Fruit fly (Drosophila melanogaster) whole organism, prepupa: ENCODE measurements around the gene CG14441.

ENCODE experiments used
- CG10631 ChIP-seq: fragments of 200-800 bp; sonication (Bioruptor generic); optimal IDR thresholded peaks from 2 replicates; lab custom pipeline; 2016; ENCODE audit warnings: missing biosample characterization, missing genetic modification characterization
- CG11294 ChIP-seq: fragments of 200-800 bp; sonication (Bioruptor generic); IDR thresholded peaks from 2 replicates; pipeline ENCODE4 v1.3.6; 2022; ENCODE audit warnings: missing biosample characterization, missing genetic modification characterization
- CG11762 ChIP-seq: fragments of 200-800 bp; sonication (Bioruptor generic); optimal IDR thresholded peaks from 3 replicates; lab custom pipeline; 2016; ENCODE audit warnings: missing biosample characterization, missing genetic modification characterization; ENCODE audit not compliant: insufficient read depth
- CG15336 ChIP-seq: fragments of 200-800 bp; sonication (Bioruptor generic); IDR thresholded peaks from 2 replicates; pipeline ENCODE4 v1.3.6; 2022; ENCODE audit warnings: missing biosample characterization, missing genetic modification characterization
- CG1621 ChIP-seq: fragments of 200-800 bp; sonication (Bioruptor generic); optimal IDR thresholded peaks from 3 replicates; lab custom pipeline; 2018; ENCODE audit warnings: missing biosample characterization, mild to moderate bottlenecking, missing genetic modification characterization
- CG3032 ChIP-seq: fragments of 200-800 bp; optimal IDR thresholded peaks from 2 replicates; lab custom pipeline; 2019; ENCODE audit warnings: missing biosample characterization, mild to moderate bottlenecking, missing genetic modification characterization, moderate library complexity
- CG31627 ChIP-seq: fragments of 200-800 bp; sonication (Bioruptor generic); optimal IDR thresholded peaks from 3 replicates; lab custom pipeline; 2016; ENCODE audit warnings: missing biosample characterization, missing genetic modification characterization
- CG34406 ChIP-seq: fragments of 200-800 bp; sonication (Bioruptor generic); optimal IDR thresholded peaks from 3 replicates; lab custom pipeline; 2016; ENCODE audit warnings: missing biosample characterization, missing genetic modification characterization
- CG3919 ChIP-seq: fragments of 200-800 bp; sonication (Bioruptor generic); optimal IDR thresholded peaks from 3 replicates; lab custom pipeline; 2016; ENCODE audit warnings: missing biosample characterization, missing genetic modification characterization
- CG4318 ChIP-seq: fragments of 200-800 bp; sonication (Bioruptor generic); optimal IDR thresholded peaks from 3 replicates; lab custom pipeline; 2017; ENCODE audit warnings: missing biosample characterization, mild to moderate bottlenecking, missing genetic modification characterization
- CG6163 ChIP-seq: fragments of 200-800 bp; sonication (Bioruptor generic); IDR thresholded peaks from 3 replicates; pipeline ENCODE4 v1.3.6; 2022; ENCODE audit warnings: missing biosample characterization, missing genetic modification characterization
- CG6276 ChIP-seq: fragments of 200-800 bp; sonication (Bioruptor generic); optimal IDR thresholded peaks from 2 replicates; lab custom pipeline; 2017; ENCODE audit warnings: missing biosample characterization, mild to moderate bottlenecking, missing genetic modification characterization
- CG6792 ChIP-seq: fragments of 200-800 bp; sonication (Bioruptor generic); optimal IDR thresholded peaks from 3 replicates; lab custom pipeline; 2016; ENCODE audit warnings: missing biosample characterization, missing genetic modification characterization
- CG6808 ChIP-seq: fragments of 200-800 bp; sonication (Bioruptor generic); optimal IDR thresholded peaks from 3 replicates; lab custom pipeline; 2017; ENCODE audit warnings: missing biosample characterization, missing genetic modification characterization, mild to moderate bottlenecking, moderate library complexity, missing genetic modification reagents
- CG6854 ChIP-seq: fragments of 200-800 bp; sonication (Bioruptor generic); optimal IDR thresholded peaks from 2 replicates; lab custom pipeline; 2017; ENCODE audit warnings: missing biosample characterization, mild to moderate bottlenecking, missing genetic modification characterization
- CG7368 ChIP-seq: fragments of 200-800 bp; sonication (Bioruptor generic); optimal IDR thresholded peaks from 3 replicates; lab custom pipeline; 2016; ENCODE audit warnings: missing biosample characterization, missing genetic modification characterization
- CG8119 ChIP-seq: fragments of 200-800 bp; sonication (Bioruptor generic); IDR thresholded peaks from 3 replicates; pipeline ENCODE4 v1.3.6; 2022; ENCODE audit warnings: missing biosample characterization, missing genetic modification characterization
- CG8632 ChIP-seq: fragments of 200-800 bp; sonication (Bioruptor generic); optimal IDR thresholded peaks from 3 replicates; lab custom pipeline; 2016; ENCODE audit warnings: missing biosample characterization, missing genetic modification characterization
- CG9139 ChIP-seq: fragments of 200-800 bp; sonication (Bioruptor generic); optimal IDR thresholded peaks from 3 replicates; lab custom pipeline; 2017; ENCODE audit warnings: missing biosample characterization, mild to moderate bottlenecking, missing genetic modification characterization
- Eip78C ChIP-seq: fragments of 200-800 bp; sonication (Bioruptor generic); peaks from one replicate; lab custom pipeline; 2016; ENCODE audit warnings: missing biosample characterization, missing genetic modification characterization
- Eip93F ChIP-seq: fragments of 200-800 bp; sonication (Bioruptor generic); optimal IDR thresholded peaks from 2 replicates; lab custom pipeline; 2016; ENCODE audit warnings: missing biosample characterization, mild to moderate bottlenecking, missing genetic modification characterization
- Ets21C ChIP-seq: fragments of 200-800 bp; sonication (Bioruptor generic); optimal IDR thresholded peaks from 3 replicates; lab custom pipeline; 2016; ENCODE audit warnings: missing biosample characterization, missing genetic modification characterization
- Ets96B ChIP-seq: fragments of 200-800 bp; optimal IDR thresholded peaks from 2 replicates; lab custom pipeline; 2019; ENCODE audit warnings: missing biosample characterization, mild to moderate bottlenecking, missing genetic modification characterization, moderate library complexity
- Gug ChIP-seq: fragments of 200-800 bp; sonication (Bioruptor generic); IDR thresholded peaks from 2 replicates; pipeline ENCODE4 v1.3.6; 2022; ENCODE audit warnings: missing biosample characterization, missing genetic modification characterization
- Hr38 ChIP-seq: sonication (Bioruptor generic); optimal IDR thresholded peaks from 2 replicates; lab custom pipeline; 2016; ENCODE audit warnings: missing biosample characterization, missing genetic modification characterization
- Hr39 ChIP-seq: fragments of 200-800 bp; sonication (Bioruptor generic); optimal IDR thresholded peaks from 2 replicates; lab custom pipeline; 2016; ENCODE audit warnings: missing biosample characterization, missing genetic modification characterization
- Hr4 ChIP-seq: fragments of 200-800 bp; sonication (Bioruptor generic); optimal IDR thresholded peaks from 3 replicates; lab custom pipeline; 2016; ENCODE audit warnings: missing biosample characterization, missing genetic modification characterization
- Lpt ChIP-seq: fragments of 200-800 bp; sonication (Bioruptor generic); optimal IDR thresholded peaks from 3 replicates; lab custom pipeline; 2016; ENCODE audit warnings: missing biosample characterization, missing genetic modification characterization
- Met ChIP-seq: fragments of 200-800 bp; sonication (Bioruptor generic); optimal IDR thresholded peaks from 3 replicates; lab custom pipeline; 2016; ENCODE audit warnings: missing biosample characterization, missing genetic modification characterization
- OdsH ChIP-seq: fragments of 200-800 bp; sonication (Bioruptor generic); optimal IDR thresholded peaks from 3 replicates; lab custom pipeline; 2016; ENCODE audit warnings: missing biosample characterization, missing genetic modification characterization
- Smox ChIP-seq: fragments of 200-800 bp; sonication (Bioruptor generic); optimal IDR thresholded peaks from 3 replicates; lab custom pipeline; 2016; ENCODE audit warnings: missing biosample characterization, missing genetic modification characterization
- Sox102F ChIP-seq: fragments of 200-800 bp; sonication (Bioruptor generic); optimal IDR thresholded peaks from 2 replicates; lab custom pipeline; 2016; ENCODE audit warnings: missing biosample characterization, mild to moderate bottlenecking, missing genetic modification characterization
- Sox14 ChIP-seq: fragments of 200-800 bp; sonication (Bioruptor generic); optimal IDR thresholded peaks from 3 replicates; lab custom pipeline; 2016; ENCODE audit warnings: missing biosample characterization, missing genetic modification characterization
- cyc ChIP-seq: fragments of 200-800 bp; sonication (Bioruptor generic); optimal IDR thresholded peaks from 3 replicates; lab custom pipeline; 2016; ENCODE audit warnings: missing biosample characterization, missing genetic modification characterization
- dac ChIP-seq: fragments of 200-800 bp; sonication (Bioruptor generic); optimal IDR thresholded peaks from 2 replicates; lab custom pipeline; 2017; ENCODE audit warnings: missing biosample characterization, mild to moderate bottlenecking, missing genetic modification characterization
- dsx ChIP-seq: fragments of 200-800 bp; optimal IDR thresholded peaks from 3 replicates; lab custom pipeline; 2019; ENCODE audit warnings: missing biosample characterization, mild to moderate bottlenecking, missing genetic modification characterization, moderate library complexity; ENCODE audit not compliant: poor library complexity, severe bottlenecking
- eg ChIP-seq: fragments of 200-800 bp; sonication (Bioruptor generic); IDR thresholded peaks from 3 replicates; pipeline ENCODE4 v1.3.6; 2022; ENCODE audit warnings: missing biosample characterization, missing genetic modification characterization
- esn ChIP-seq: fragments of 200-800 bp; sonication (Bioruptor generic); optimal IDR thresholded peaks from 2 replicates; lab custom pipeline; 2016; ENCODE audit warnings: missing biosample characterization, mild to moderate bottlenecking, missing genetic modification characterization, moderate library complexity
- fd59A ChIP-seq: fragments of 200-800 bp; sonication (Bioruptor generic); optimal IDR thresholded peaks from 2 replicates; lab custom pipeline; 2017; ENCODE audit warnings: missing biosample characterization, mild to moderate bottlenecking, missing genetic modification characterization, missing genetic modification reagents
- fd85E ChIP-seq: fragments of 200-800 bp; sonication (Bioruptor generic); optimal IDR thresholded peaks from 3 replicates; lab custom pipeline; 2016; ENCODE audit warnings: missing biosample characterization, missing genetic modification characterization
- fkh ChIP-seq: fragments of 200-800 bp; sonication (Bioruptor generic); optimal IDR thresholded peaks from 3 replicates; lab custom pipeline; 2017; ENCODE audit warnings: missing biosample characterization, mild to moderate bottlenecking, missing genetic modification characterization, moderate library complexity
- lz ChIP-seq: fragments of 200-800 bp; sonication (Bioruptor generic); optimal IDR thresholded peaks from 3 replicates; lab custom pipeline; 2016; ENCODE audit warnings: missing biosample characterization, missing genetic modification characterization
- net ChIP-seq: fragments of 200-800 bp; sonication (Bioruptor generic); optimal IDR thresholded peaks from 3 replicates; lab custom pipeline; 2016; ENCODE audit warnings: missing biosample characterization, missing genetic modification characterization
- pdm3 ChIP-seq: fragments of 200-800 bp; sonication (Bioruptor generic); optimal IDR thresholded peaks from 3 replicates; lab custom pipeline; 2016; ENCODE audit warnings: missing biosample characterization, missing genetic modification characterization
- spab ChIP-seq: fragments of 200-800 bp; sonication (Bioruptor generic); optimal IDR thresholded peaks from 2 replicates; lab custom pipeline; 2017; ENCODE audit warnings: missing biosample characterization, mild to moderate bottlenecking, missing genetic modification characterization, missing genetic modification reagents
- svp ChIP-seq: fragments of 200-800 bp; sonication (Bioruptor generic); peaks from one replicate; lab custom pipeline; 2016; ENCODE audit warnings: missing biosample characterization, missing genetic modification characterization
- topi ChIP-seq: fragments of 200-800 bp; sonication (Bioruptor generic); optimal IDR thresholded peaks from 3 replicates; lab custom pipeline; 2016; ENCODE audit warnings: missing biosample characterization, missing genetic modification characterization
- vri ChIP-seq: fragments of 200-800 bp; sonication (Bioruptor generic); optimal IDR thresholded peaks from 3 replicates; lab custom pipeline; 2016; ENCODE audit warnings: missing biosample characterization, mild to moderate bottlenecking, missing genetic modification characterization

Gene CG14441

dm6 chrX:6654198-6654831 lies 45.0 kb upstream of the CG14441 start, which contains the start of the genes CG3226 and Cdc7 (continued):
- TF ChIP-seq CG1621 (tag; lab: Kevin White, UChicago) (peak; percentile 51), vri (GFP tag; lab: Kevin White, UChicago) (peak; percentile 59), pdm3 (GFP tag; lab: Kevin White, UChicago) (peak; percentile 69), CG6808 (GFP tag; lab: Kevin White, UChicago) (peak; percentile 74), topi (GFP tag; lab: Kevin White, UChicago) (peak; percentile 70), CG6854 (GFP tag; lab: Kevin White, UChicago) (peak; percentile 66), CG9139 (GFP tag; lab: Kevin White, UChicago) (peak; percentile 53), CG6792 (GFP tag; lab: Kevin White, UChicago) (peak; percentile 64), CG6276 (GFP tag; lab: Kevin White, UChicago) (peak; percentile 9), CG7368 (GFP tag; lab: Kevin White, UChicago) (peak; percentile 60), CG10631 (GFP tag; lab: Kevin White, UChicago) (peak; percentile 46), Sox14 (peak; percentile 53), fd59A (GFP tag; lab: Kevin White, UChicago) (peak; percentile 35), Hr4 (GFP tag; lab: Kevin White, UChicago) (no peak), dac (GFP tag; lab: Kevin White, UChicago) (peak; percentile 22), dsx (peak; percentile 33)

dm6 chrX:6656023-6656594 lies 43.2 kb upstream of the CG14441 start:
- peak; percentile 90 for TF ChIP-seq Sox102F (GFP tag; lab: Kevin White, UChicago)
- TF ChIP-seq net (GFP tag; lab: Kevin White, UChicago): peak; percentile 93
- TF ChIP-seq Ets21C: peak; percentile 86
- peak; percentile 90 for TF ChIP-seq CG8632 (GFP tag; lab: Kevin White, UChicago)
- TF ChIP-seq CG8119: peak; percentile 93
- TF ChIP-seq esn (GFP tag; lab: Kevin White, UChicago): peak; percentile 95
- peak; percentile 92 for TF ChIP-seq CG15336 (GFP tag; lab: Robert Waterston, UW)
- peak; percentile 85 for TF ChIP-seq spab (GFP tag; lab: Kevin White, UChicago)
- TF ChIP-seq CG6792 (GFP tag; lab: Kevin White, UChicago): peak; percentile 91
- TF ChIP-seq CG6276 (GFP tag; lab: Kevin White, UChicago): peak; percentile 92
- peak; percentile 89 for TF ChIP-seq Eip93F
- peak; percentile 85 for TF ChIP-seq dsx
- TF ChIP-seq CG3032 (tag; lab: Kevin White, UChicago): peak; percentile 84
- peak; percentile 89 for TF ChIP-seq dac (GFP tag; lab: Kevin White, UChicago)
- peak; percentile 84 for TF ChIP-seq Ets96B (tag; lab: Kevin White, UChicago)
- peak; percentile 92 for TF ChIP-seq Smox (GFP tag; lab: Kevin White, UChicago)
- TF ChIP-seq CG11294: peak; percentile 71
- TF ChIP-seq pdm3 (GFP tag; lab: Kevin White, UChicago): peak; percentile 93
- TF ChIP-seq fd59A (GFP tag; lab: Kevin White, UChicago): peak; percentile 80
- TF ChIP-seq OdsH (GFP tag; lab: Kevin White, UChicago): peak; percentile 93
- peak; percentile 85 for TF ChIP-seq Lpt (GFP tag; lab: Kevin White, UChicago)
- TF ChIP-seq Hr39: peak; percentile 93
- peak; percentile 85 for TF ChIP-seq CG7368 (GFP tag; lab: Kevin White, UChicago)
- TF ChIP-seq eg (GFP tag; lab: Robert Waterston, UW): peak; percentile 89
- peak; percentile 93 for TF ChIP-seq Met (GFP tag; lab: Kevin White, UChicago)
- TF ChIP-seq CG34406 (GFP tag; lab: Kevin White, UChicago): peak; percentile 89
- no peak for TF ChIP-seq Hr38
- TF ChIP-seq CG11762 (GFP tag; lab: Kevin White, UChicago): peak; percentile 89
- TF ChIP-seq CG3919 (GFP tag; lab: Kevin White, UChicago): peak; percentile 92
- TF ChIP-seq CG4318 (GFP tag; lab: Kevin White, UChicago): peak; percentile 92
- TF ChIP-seq Eip78C (GFP tag; lab: Kevin White, UChicago): peak; percentile 97
- TF ChIP-seq fd85E (GFP tag; lab: Kevin White, UChicago): peak; percentile 75
- peak; percentile 90 for TF ChIP-seq CG6163
- peak; percentile 55 for TF ChIP-seq fkh (GFP tag; lab: Kevin White, UChicago)
- TF ChIP-seq cyc: peak; percentile 94
- peak; percentile 93 for TF ChIP-seq lz (GFP tag; lab: Kevin White, UChicago)
- TF ChIP-seq svp (GFP tag; lab: Kevin White, UChicago): peak; percentile 96
- TF ChIP-seq CG31627 (GFP tag; lab: Kevin White, UChicago): peak; percentile 92
- peak; percentile 82 for TF ChIP-seq Gug (GFP tag; lab: Robert Waterston, UW)
